Fruit fly (Drosophila melanogaster): Measurements from ENCODE around the gene CG6244.

Gene CG6244

DNA sequence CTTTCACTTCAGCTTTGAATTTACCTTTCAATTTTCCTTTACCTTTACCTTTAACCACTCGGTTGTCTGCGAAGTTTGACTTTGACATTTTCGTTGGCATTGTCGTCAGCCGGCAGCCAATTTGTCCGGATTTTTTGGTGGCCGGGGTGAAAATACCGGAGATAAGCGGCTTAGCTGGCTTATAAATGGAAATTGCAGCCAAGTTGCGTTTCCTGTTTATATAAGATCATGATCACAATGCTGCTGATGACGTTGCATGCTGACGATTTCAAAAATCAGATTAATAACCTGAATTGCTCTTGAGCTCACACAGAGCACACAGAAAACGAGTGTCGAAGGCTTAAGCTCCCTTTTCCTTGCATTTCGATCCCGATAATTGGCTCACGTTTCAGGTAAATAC lies 30.3 kb upstream of the CG6244 start:
- peak; percentile 99 for TF ChIP-seq oc (tag; optimal IDR thresholded peaks at IDR 0.05)
- TF ChIP-seq Ets65A (GFP tag): peak; percentile 7
- no peak for TF ChIP-seq lmd (GFP tag; IDR thresholded peaks at IDR 0.05)
- no peak for TF ChIP-seq PHDP (tag; optimal IDR thresholded peaks at IDR 0.05)

dm6 chr3L:15778951-15779350 lies 29.2 kb upstream of the CG6244 start:
- TF ChIP-seq CG10462 (GFP tag; optimal IDR thresholded peaks at IDR 0.05) (no peak), Ets65A (GFP tag) (peak; percentile 78), sens (GFP tag) (peak; percentile 23), gcm (GFP tag; optimal IDR thresholded peaks at IDR 0.05) (peak; percentile 80)

DNA sequence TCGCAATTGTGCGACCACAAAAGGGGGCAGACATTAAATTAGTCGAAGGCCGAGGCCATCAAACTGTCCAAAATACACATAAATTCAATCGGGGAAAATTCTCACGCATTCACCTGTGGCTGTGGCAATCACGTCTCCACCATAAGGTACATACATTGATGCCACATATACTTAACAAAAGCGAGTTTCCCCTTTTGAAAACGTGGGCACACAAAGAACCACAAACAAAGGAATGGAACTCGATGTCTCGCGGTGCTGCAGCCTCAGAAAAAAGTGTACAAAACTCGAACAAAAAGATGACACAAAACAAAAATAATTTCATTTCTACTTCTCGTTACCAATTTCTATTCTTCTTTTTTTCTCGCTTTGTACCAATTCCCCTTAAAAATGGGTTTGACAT lies 22.8 kb upstream of the CG6244 start:
- TF ChIP-seq CG2199 (GFP tag; IDR thresholded peaks at IDR 0.05) (peak; percentile 76; the same call in 1 of the 3 replicates), inv (GFP tag; IDR thresholded peaks at IDR 0.05; ENCODE audit: partially characterized antibody) (no peak), CG13624 (GFP tag; optimal IDR thresholded peaks at IDR 0.05) (no peak), dati (GFP tag; IDR thresholded peaks at IDR 0.05) (no peak), slou (GFP tag; optimal IDR thresholded peaks at IDR 0.05) (no peak), Nf-YC (tag; optimal IDR thresholded peaks at IDR 0.05) (no peak), ap (GFP tag; IDR thresholded peaks at IDR 0.05) (no peak), mld (GFP tag; IDR thresholded peaks at IDR 0.05; ENCODE audit: partially characterized antibody) (no peak), dmrt99B (tag; optimal IDR thresholded peaks at IDR 0.05) (no peak), CG31388 (GFP tag; optimal IDR thresholded peaks at IDR 0.05) (no peak), ftz-f1 (GFP tag; optimal IDR thresholded peaks at IDR 0.05) (no peak), D (optimal IDR thresholded peaks at IDR 0.05) (peak; percentile 90), D (GFP tag; optimal IDR thresholded peaks at IDR 0.05) (no peak), Ets65A (GFP tag) (peak; percentile 3), CG11085 (GFP tag; IDR thresholded peaks at IDR 0.05) (no peak), kni (GFP tag; optimal IDR thresholded peaks at IDR 0.05) (peak; percentile 4), zfh1 (GFP tag; IDR thresholded peaks at IDR 0.05) (0 out of 3 replicates have a peak, but pooled peaks have one; percentile 9), eve (GFP tag; optimal IDR thresholded peaks at IDR 0.05) (no peak), bigmax (GFP tag; optimal IDR thresholded peaks at IDR 0.05) (no peak), crc (GFP tag; optimal IDR thresholded peaks at IDR 0.05) (no peak), Stat92E (GFP tag; optimal IDR thresholded peaks at IDR 0.05) (peak in 1 of 3 experiments; percentile 48)

DNA sequence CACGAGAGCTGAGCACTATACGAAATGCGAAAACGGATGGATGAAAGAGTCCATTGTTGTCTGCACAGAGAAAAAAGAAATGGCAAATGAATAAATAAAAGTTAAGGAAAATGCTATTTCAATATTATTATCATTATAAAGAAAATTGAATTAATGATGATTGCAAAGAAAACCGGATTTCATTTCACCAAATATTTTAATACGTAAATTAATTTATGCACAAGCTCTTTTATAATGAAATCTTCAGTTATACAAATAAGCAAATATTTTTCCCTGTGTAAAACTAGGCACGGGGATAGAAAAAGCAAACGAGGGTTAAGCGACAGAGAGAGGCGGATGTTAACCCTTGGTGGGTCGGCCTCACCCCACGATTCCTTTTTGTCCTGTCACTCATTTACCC lies 20.7 kb upstream of the CG6244 start:
- TF ChIP-seq CG13424 (tag; optimal IDR thresholded peaks at IDR 0.05): peak; percentile 66
- TF ChIP-seq tx (GFP tag; optimal IDR thresholded peaks at IDR 0.05): no peak
- peak; percentile 89 for TF ChIP-seq dmrt11E (tag; optimal IDR thresholded peaks at IDR 0.05)
- no peak for TF ChIP-seq abd-A (tag; optimal IDR thresholded peaks at IDR 0.05)
- no peak for TF ChIP-seq CG4854 (GFP tag; optimal IDR thresholded peaks at IDR 0.05)
- peak; percentile 81 for TF ChIP-seq CG17361 (GFP tag; IDR thresholded peaks at IDR 0.05)
- peak; percentile 76 for TF ChIP-seq D19A (tag; optimal IDR thresholded peaks at IDR 0.05)
- TF ChIP-seq CG10959 (GFP tag; IDR thresholded peaks at IDR 0.05): 0 out of 2 replicates have a peak, but pooled peaks have one; percentile 52
- peak; percentile 38; the same call in 1 of the 2 replicates for TF ChIP-seq HLH3B (GFP tag; IDR thresholded peaks at IDR 0.05)
- peak; percentile 54 for TF ChIP-seq Sox100B (GFP tag; optimal IDR thresholded peaks at IDR 0.05)
- peak; percentile 87 for TF ChIP-seq zf30C (GFP tag; optimal IDR thresholded peaks at IDR 0.05)
- TF ChIP-seq CG14050 (GFP tag; IDR thresholded peaks at IDR 0.05): no peak
- TF ChIP-seq CG6854 (GFP tag; optimal IDR thresholded peaks at IDR 0.05): peak; percentile 23
- peak; percentile 35 for TF ChIP-seq fd102C (GFP tag; optimal IDR thresholded peaks at IDR 0.05)
- no peak for TF ChIP-seq ato (GFP tag; IDR thresholded peaks at IDR 0.05; ENCODE audit: partially characterized antibody)
- TF ChIP-seq CG10979 (tag; optimal IDR thresholded peaks at IDR 0.05): peak; percentile 85
- peak in 1 of 2 experiments; percentile 38 for TF ChIP-seq Eip74EF (GFP tag; optimal IDR thresholded peaks at IDR 0.05)
- no peak for TF ChIP-seq Doc3 (GFP tag; IDR thresholded peaks at IDR 0.05; ENCODE audit: partially characterized antibody)
- no peak for TF ChIP-seq Opbp (GFP tag; IDR thresholded peaks at IDR 0.05; ENCODE audit: partially characterized antibody)
- peak; percentile 56; the same call in 2 of the 3 replicates for TF ChIP-seq so (GFP tag; IDR thresholded peaks at IDR 0.05)
- peak; percentile 26; the same call in 1 of the 2 replicates for TF ChIP-seq CG14667 (GFP tag; IDR thresholded peaks at IDR 0.05)

Measured in whole organism, embryonic.